Worm (Caenorhabditis elegans): ENCODE data around the gene dsl-2.

The dsl-2 gene

DNA sequence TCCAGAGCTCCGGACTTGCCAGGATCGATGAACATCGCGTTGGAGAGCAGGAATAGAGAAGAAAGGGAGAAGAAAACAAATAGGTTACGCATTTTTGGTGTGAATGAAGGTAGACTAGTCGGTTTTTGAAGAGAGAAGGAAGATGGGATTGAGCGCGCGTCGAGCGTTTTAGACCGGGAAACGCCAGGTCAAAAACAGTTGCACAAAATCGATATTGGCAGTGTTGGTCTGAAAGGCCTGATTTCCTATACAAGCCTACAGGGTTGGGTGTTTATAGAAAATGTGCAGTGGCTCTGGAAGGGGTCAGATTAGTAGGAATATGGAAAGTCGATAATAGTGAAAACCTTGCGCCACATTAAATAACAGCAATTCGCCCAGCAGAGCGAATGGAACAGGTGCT lies at the start of gene dsl-2:
Gene dsl-2, minus strand, starts transcription at position 101 of the 400 bp plus-strand sequence.
- TF ChIP-seq W03F9.2 (tag; optimal IDR thresholded peaks at IDR 0.05) (no peak), him-1 (tag; optimal IDR thresholded peaks at IDR 0.05) (no peak), dao-5 (tag; optimal IDR thresholded peaks at IDR 0.05) (no peak)

DNA sequence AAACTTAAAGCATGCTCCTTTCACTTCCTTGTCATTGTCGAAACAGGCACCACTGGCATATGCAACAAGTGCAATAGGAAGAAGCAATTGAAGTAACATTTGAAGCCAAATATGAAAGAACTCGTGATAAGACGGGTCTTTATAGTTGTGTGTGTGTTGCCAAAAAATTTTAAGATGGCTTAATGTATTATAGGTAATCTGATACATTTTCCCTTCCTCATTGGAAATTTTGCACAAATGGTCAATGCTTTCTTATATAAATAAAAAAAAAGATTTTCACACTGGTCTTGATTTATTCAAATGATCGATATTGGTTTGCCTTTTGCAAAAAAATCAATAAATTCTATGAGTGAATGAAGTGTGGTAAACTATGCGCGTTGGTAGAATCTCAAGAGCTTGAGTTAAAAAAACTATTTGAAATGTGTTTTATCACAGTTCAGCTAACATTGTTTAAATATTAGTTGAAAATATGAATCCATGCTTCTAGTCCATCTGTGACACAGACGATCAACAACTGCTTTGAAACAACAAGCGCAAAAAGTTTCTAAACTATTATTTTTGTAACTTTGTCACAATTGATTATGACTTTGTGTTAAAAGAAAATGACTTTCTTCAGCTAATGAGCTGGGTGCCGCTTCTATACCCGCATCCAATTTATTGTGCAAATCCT lies 46.6 kb upstream of the dsl-2 start, which contains the start of the genes clec-166 and F38A1.6:
Gene clec-166, minus strand, starts transcription at position 101 of the 670 bp plus-strand sequence.
Gene F38A1.6, plus strand, starts transcription at position 620 of the 670 bp plus-strand sequence.
- TF ChIP-seq dao-5 (tag; optimal IDR thresholded peaks at IDR 0.05) (no peak), him-1 (tag; optimal IDR thresholded peaks at IDR 0.05) (no peak), W03F9.2 (tag; optimal IDR thresholded peaks at IDR 0.05) (no peak)

DNA sequence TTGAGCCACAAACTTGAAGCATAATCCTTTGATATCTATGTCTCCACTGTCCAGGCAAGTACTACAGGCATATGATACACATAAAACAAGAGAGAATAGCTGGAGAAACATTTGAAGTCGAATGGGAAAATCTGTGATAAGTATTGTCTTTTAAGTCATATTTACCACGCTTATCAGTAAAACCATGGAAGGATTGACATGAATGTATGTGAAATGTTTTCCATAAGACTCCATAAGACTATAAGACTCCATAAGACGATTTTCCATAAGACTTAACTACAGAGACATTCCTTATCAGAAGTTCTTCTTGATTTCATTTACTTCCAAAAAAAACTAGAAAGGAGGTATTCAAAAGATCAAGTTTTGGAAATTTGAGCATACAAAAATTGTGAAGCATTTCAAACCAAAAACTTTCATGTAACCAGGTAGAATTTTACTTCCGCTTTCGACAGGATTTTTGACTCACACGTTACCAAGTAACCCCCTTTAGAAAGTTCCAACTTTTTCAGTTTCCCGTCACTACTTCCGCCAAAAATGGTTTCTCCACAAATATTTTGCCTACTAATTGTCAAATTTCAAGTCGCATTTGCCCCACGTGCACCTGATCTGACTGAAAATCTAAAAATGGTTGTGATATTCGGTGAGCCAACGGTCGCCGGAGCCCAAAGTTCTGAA lies 42.1 kb upstream of the dsl-2 start, which contains the start of the genes clec-165 and F38A1.11:
Gene clec-165, minus strand, starts transcription at position 125 of the 675 bp plus-strand sequence.
Gene F38A1.11, plus strand, starts transcription at position 625 of the 675 bp plus-strand sequence.
- TF ChIP-seq him-1 (tag; optimal IDR thresholded peaks at IDR 0.05) (no peak), dao-5 (tag; optimal IDR thresholded peaks at IDR 0.05) (no peak), W03F9.2 (tag; optimal IDR thresholded peaks at IDR 0.05) (no peak)

DNA sequence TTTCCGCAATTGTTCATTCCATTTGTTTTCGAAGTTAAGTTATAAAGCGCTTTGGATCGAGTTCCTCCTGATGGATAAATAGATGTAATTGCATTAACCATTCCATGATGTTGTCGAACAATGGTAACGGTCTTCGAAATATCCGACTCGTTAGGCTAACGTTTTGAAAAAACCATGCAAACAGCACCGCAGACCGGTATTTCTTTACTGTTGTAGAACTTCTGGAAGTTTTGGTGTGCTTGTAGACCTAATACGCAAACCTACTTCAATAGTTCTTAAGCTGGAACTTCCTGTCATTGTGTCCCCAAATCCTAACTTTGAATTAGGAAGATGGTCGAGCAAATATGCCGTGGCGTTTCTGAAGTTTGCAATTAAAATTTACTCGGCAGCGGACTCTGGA lies 40.5 kb upstream of the dsl-2 start, which contains the start of gene F38A1.9:
Gene F38A1.9, minus strand, starts transcription at position 101 of the 400 bp plus-strand sequence.
- TF ChIP-seq him-1 (tag; optimal IDR thresholded peaks at IDR 0.05) (no peak), W03F9.2 (tag; optimal IDR thresholded peaks at IDR 0.05) (no peak), dao-5 (tag; optimal IDR thresholded peaks at IDR 0.05) (no peak)

DNA sequence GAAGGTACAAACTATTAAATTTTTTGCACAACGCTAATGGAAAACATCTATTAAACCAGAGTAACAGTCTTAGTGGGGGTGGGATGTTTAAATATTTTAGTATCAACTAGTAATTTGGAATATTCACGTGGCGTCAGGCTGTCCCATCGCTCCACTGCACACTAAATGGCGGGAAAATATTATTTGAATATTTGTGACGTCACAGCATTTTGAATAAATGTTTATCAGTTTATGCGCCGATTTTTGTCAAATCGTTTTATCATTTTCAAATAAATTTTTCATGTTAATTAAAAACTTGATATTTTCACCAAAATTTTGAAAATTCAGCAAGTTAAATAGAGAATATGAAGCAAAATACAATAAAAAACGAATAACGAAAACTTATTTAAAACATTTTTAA lies 38.5 kb upstream of the dsl-2 start, which contains the start of gene F38A1.15:
Gene F38A1.15, minus strand, starts transcription at position 101 of the 400 bp plus-strand sequence.
- TF ChIP-seq him-1 (tag; optimal IDR thresholded peaks at IDR 0.05) = no peak
- no peak for TF ChIP-seq dao-5 (tag; optimal IDR thresholded peaks at IDR 0.05)
- TF ChIP-seq W03F9.2 (tag; optimal IDR thresholded peaks at IDR 0.05) = no peak

DNA sequence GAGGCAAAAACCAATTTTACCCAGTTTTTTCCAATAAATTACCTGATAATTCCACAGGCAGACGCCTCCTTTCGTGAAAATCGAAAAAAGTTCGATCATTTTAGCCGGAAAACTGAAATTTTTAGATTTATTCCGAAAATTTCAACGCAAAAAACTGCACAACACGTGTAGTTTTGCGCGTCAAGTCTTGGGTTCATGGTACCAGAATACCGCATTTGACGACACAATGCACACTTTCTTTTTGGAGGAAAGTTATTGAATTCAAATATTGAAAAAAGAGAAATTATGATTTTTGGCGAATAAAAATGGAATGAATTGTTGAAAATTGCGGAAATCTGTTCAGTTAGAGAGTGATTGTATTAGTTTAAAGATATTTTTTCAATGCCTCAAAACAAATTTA lies 34.9 kb upstream of the dsl-2 start, which contains the start of gene F38A1.8:
Gene F38A1.8, minus strand, starts transcription at position 167 of the 400 bp plus-strand sequence.
- TF ChIP-seq him-1 (tag; optimal IDR thresholded peaks at IDR 0.05) (no peak), W03F9.2 (tag; optimal IDR thresholded peaks at IDR 0.05) (no peak), dao-5 (tag; optimal IDR thresholded peaks at IDR 0.05) (no peak)

DNA sequence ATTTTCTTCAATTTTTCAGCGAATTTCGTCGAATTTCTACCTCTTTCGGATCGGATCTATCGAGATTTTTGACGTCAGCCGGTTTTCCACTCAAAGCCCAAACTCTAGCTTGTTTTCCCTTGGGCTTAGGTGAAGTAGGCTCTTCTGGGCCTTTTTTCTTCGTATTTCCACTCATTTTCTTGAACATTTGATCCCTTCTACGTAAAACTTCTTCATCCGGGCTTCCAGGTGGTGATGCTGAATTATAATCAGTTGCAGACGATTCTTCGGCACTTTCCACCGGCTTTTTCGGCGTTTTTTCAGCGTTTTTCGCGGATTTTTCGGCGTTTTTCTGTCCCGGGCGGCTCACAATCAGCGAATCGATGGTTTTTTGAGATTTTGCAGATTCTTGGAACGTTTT lies 33.4 kb upstream of the dsl-2 start:
- TF ChIP-seq W03F9.2 (tag; optimal IDR thresholded peaks at IDR 0.05) = no peak
- no peak for TF ChIP-seq him-1 (tag; optimal IDR thresholded peaks at IDR 0.05)

DNA sequence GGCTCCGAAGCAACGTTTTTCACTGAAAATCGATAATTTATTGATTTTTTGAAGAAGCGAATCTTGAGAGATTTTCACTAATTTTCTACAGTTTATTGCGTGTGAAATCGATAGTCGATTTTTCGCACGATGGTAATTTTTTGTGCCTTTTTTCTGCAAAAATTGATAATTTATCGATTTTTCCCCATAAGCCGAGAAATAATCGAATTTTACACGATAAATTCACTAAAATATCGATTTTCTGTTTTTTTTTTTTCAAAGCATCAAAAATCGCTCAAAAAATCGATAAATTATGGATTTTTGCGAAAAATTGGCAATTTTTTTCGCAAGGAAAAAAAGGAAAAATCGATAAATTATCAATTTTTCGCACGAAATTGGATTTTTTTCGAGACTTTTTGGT lies 31.0 kb upstream of the dsl-2 start:
- TF ChIP-seq W03F9.2 (tag; optimal IDR thresholded peaks at IDR 0.05) (no peak), him-1 (tag; optimal IDR thresholded peaks at IDR 0.05) (no peak), dao-5 (tag; optimal IDR thresholded peaks at IDR 0.05) (no peak)

DNA sequence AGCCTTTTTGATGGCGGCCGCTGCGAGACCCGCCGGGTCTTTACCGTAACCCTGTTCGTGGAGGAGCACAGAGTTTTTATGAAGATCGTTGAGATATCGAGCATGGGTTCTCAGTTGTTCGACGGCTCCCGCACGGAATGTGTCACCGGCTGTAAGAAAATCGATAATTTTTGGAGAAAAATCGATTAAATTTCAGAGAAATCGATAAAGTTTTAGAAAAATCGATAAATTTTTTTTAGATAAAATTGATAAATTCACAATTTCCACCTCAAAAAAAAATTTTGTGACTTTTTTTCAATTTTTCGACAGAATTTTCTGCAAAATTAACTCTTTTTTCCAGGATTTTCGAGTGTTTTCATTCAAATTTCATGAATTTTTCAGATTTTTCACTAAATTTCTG lies 30.0 kb upstream of the dsl-2 start:
- TF ChIP-seq W03F9.2 (tag; optimal IDR thresholded peaks at IDR 0.05) (no peak), him-1 (tag; optimal IDR thresholded peaks at IDR 0.05) (no peak), dao-5 (tag; optimal IDR thresholded peaks at IDR 0.05) (no peak)

DNA sequence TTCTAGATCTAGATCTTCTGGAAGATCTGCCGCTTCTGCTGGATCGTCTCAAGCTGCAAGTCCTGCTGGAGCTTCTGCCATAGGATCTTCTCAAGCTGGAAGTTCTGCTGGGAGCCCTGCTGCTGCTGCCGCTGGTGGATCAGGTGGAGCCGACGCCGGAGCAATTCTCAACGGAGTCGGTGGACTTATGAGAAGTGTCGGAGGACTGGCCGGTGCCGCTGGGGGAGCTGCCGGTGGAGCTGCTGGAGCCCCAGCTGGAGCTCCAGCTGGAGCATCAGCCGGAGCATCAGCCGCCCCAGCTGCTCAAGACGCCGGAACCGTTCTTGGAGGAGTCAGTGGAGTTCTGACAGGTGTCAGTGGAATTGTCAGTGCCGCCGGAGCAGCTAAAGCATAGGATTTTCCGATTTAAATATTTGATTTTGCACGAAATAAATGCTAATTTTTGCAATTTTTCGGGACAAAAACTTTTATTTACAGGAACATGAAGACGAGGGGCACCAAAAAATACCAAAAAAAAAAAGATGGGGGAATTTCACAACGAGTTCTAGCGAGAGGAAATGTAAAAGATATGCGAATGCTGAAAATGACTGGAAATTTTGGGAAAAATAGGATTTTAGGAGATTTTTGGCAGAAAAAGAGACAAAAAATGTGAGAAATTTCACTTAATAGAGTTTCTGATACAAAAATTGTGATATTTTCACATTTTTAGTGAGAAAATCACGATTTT lies 27.8 kb upstream of the dsl-2 start:
- TF ChIP-seq dao-5 (tag; optimal IDR thresholded peaks at IDR 0.05) (no peak), W03F9.2 (tag; optimal IDR thresholded peaks at IDR 0.05) (no peak), him-1 (tag; optimal IDR thresholded peaks at IDR 0.05) (no peak)

DNA sequence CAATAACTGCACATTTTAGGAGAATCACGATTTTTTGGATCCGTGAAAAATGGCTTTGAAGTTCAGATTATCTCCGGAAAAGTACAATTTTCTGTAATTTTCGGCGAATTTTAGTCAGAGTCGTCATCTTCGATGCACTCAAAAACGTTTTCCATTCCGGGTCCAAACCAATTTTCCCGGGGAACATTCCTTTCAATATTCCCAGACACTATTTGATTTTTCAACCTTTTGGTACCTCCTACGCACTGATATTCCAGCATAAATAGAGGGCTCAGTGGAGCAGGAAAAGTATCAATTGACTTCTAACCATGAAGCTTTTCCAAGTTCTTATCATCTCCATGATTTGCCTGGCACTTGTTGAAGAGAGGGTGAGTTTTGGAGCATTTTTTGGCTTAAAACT lies 26.8 kb upstream of the dsl-2 start, which contains the start of gene W09G12.6:
Gene W09G12.6, plus strand, starts transcription at position 301 of the 400 bp plus-strand sequence.
- no peak for TF ChIP-seq W03F9.2 (tag; optimal IDR thresholded peaks at IDR 0.05)
- no peak for TF ChIP-seq dao-5 (tag; optimal IDR thresholded peaks at IDR 0.05)
- no peak for TF ChIP-seq him-1 (tag; optimal IDR thresholded peaks at IDR 0.05)

DNA sequence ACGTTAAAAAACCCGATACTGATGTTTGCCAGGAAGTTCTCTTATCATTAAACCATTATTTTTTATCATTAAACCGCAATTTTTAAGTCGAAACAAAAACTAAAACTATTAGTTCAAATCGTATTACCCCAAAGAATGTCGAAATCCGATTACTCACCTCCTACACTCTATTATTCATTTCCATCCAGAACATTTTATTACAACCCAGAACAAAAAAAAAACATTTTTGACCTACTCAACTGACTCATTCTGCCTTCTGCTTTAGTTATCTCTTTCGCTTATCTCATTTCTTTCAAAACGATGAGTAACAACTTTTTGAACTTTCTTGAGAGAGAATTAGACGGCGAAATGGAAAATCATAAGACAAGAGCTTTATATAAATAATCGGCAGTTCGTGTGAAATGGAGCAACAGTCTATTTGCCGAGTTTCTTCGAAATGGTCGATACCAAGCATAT lies 23.9 kb upstream of the dsl-2 start, which contains the start of gene W09G12.7:
Gene W09G12.7, plus strand, starts transcription at position 406 of the 456 bp plus-strand sequence.
- TF ChIP-seq him-1 (tag; optimal IDR thresholded peaks at IDR 0.05) = no peak
- TF ChIP-seq W03F9.2 (tag; optimal IDR thresholded peaks at IDR 0.05) = no peak
- TF ChIP-seq dao-5 (tag; optimal IDR thresholded peaks at IDR 0.05) = no peak

DNA sequence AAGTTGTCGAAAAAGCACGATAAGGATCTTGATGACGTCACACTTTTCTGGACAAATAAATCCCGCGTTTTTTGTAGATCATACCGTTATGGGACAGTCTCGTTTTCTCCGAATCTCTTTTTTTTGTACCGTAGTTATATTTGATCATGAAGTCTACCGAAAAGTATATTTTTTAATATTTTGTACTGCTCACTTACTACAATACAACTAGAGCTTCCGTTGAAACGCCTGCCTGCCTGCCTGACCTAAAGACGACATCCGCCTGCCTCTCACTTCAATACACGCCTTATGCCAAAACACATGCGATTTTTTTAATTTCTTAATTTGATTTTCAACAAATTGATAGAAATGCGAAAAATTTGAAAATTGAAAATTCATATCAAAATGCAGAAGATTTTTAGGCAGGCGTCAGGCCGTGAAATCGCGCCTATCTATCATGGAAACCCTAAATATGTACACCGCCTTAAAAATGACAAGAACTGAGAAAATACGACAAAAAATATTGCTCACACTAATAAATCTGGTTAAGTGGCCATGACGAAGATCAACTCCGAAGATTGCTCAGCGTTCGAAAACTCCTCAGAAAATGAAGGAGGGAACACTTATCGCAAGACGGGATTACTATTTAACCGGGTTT lies 20.9 kb upstream of the dsl-2 start, which contains the start of gene W09G12.8:
Gene W09G12.8, plus strand, starts transcription at position 587 of the 637 bp plus-strand sequence.
- TF ChIP-seq him-1 (tag; optimal IDR thresholded peaks at IDR 0.05) = no peak
- no peak for TF ChIP-seq W03F9.2 (tag; optimal IDR thresholded peaks at IDR 0.05)
- TF ChIP-seq dao-5 (tag; optimal IDR thresholded peaks at IDR 0.05) = no peak

All from whole organism, L4/young adult.